Fruit fly (Drosophila melanogaster) whole organism, embryonic: ENCODE results near the gene Kdm5.

ENCODE experiments used
- Adf1 ChIP-seq: fragments of 200-800 bp; sonication (Bioruptor generic); IDR thresholded peaks from 2 replicates; pipeline ENCODE4 v1.3.6; 2022; ENCODE audit warnings: missing biosample characterization, missing genetic modification characterization
- Awh ChIP-seq: fragments of 200-800 bp; sonication (Bioruptor generic); IDR thresholded peaks from 2 replicates; pipeline ENCODE4, ENCODE4 v1.3.6; 2022; ENCODE audit warnings: missing biosample characterization, missing genetic modification characterization
- CG10366 ChIP-seq: fragments of 200-800 bp; sonication (Bioruptor generic); IDR thresholded peaks from 2 replicates; pipeline ENCODE4 v1.3.6; 2022; ENCODE audit warnings: missing biosample characterization, missing genetic modification characterization
- CG10565 ChIP-seq: fragments of 200-800 bp; sonication (Bioruptor generic); optimal IDR thresholded peaks from 3 replicates; lab custom pipeline; 2016; ENCODE audit warnings: missing biosample characterization, mild to moderate bottlenecking, missing genetic modification characterization
- CG11093 ChIP-seq: fragments of 200-800 bp; sonication (Bioruptor generic); IDR thresholded peaks from 3 replicates; pipeline ENCODE4 v1.3.6; 2022; ENCODE audit warnings: missing biosample characterization, missing genetic modification characterization
- CG11723 ChIP-seq: fragments of 200-800 bp; sonication (Bioruptor generic); optimal IDR thresholded peaks from 2 replicates; lab custom pipeline; 2017; ENCODE audit warnings: missing biosample characterization, mild to moderate bottlenecking, missing genetic modification characterization
- CG13624 ChIP-seq: fragments of 200-800 bp; sonication (Bioruptor generic); optimal IDR thresholded peaks from 2 replicates; lab custom pipeline; 2016; ENCODE audit warnings: missing biosample characterization, missing genetic modification characterization
- CG14710 ChIP-seq: fragments of 200-800 bp; sonication (Bioruptor generic); optimal IDR thresholded peaks from 3 replicates; lab custom pipeline; 2019; ENCODE audit warnings: missing biosample characterization, mild to moderate bottlenecking, missing genetic modification characterization, moderate library complexity
- CG1603 ChIP-seq: fragments of 200-800 bp; sonication (Bioruptor generic); optimal IDR thresholded peaks from 2 replicates; lab custom pipeline; 2019; ENCODE audit warnings: missing biosample characterization, mild to moderate bottlenecking, missing genetic modification characterization, moderate library complexity
- CG16779 ChIP-seq: fragments of 200-800 bp; sonication (Bioruptor generic); IDR thresholded peaks from 2 replicates; pipeline ENCODE4 v1.3.6; 2022; ENCODE audit warnings: missing biosample characterization, missing genetic modification characterization
- CG17568 ChIP-seq: fragments of 200-800 bp; sonication (Bioruptor generic); optimal IDR thresholded peaks from 2 replicates; lab custom pipeline; 2018; ENCODE audit warnings: missing biosample characterization, mild to moderate bottlenecking, missing genetic modification characterization, moderate library complexity
- CG1792 ChIP-seq: fragments of 200-800 bp; sonication (Bioruptor generic); optimal IDR thresholded peaks from 2 replicates; lab custom pipeline; 2016; ENCODE audit warnings: missing biosample characterization, missing genetic modification characterization
- CG2199 ChIP-seq: fragments of 200-800 bp; sonication (Bioruptor generic); IDR thresholded peaks from 3 replicates; pipeline ENCODE4 v1.3.6; 2022; ENCODE audit warnings: missing biosample characterization, missing genetic modification characterization
- CG31365 ChIP-seq: fragments of 200-800 bp; sonication (Bioruptor generic); optimal IDR thresholded peaks from 2 replicates; lab custom pipeline; 2018; ENCODE audit warnings: missing biosample characterization, mild to moderate bottlenecking, missing genetic modification characterization
- CG31388 ChIP-seq: fragments of 200-800 bp; sonication (Bioruptor generic); optimal IDR thresholded peaks from 2 replicates; lab custom pipeline; 2016; ENCODE audit warnings: missing biosample characterization, missing genetic modification characterization
- CG3163 ChIP-seq: fragments of 200-800 bp; sonication (Bioruptor generic); optimal IDR thresholded peaks from 3 replicates; lab custom pipeline; 2016; ENCODE audit warnings: missing biosample characterization, missing genetic modification characterization
- CG3281 ChIP-seq: fragments of 200-800 bp; sonication (Bioruptor generic); optimal IDR thresholded peaks from 3 replicates; lab custom pipeline; 2017; ENCODE audit warnings: missing biosample characterization, mild to moderate bottlenecking, missing genetic modification characterization
- CG4424 ChIP-seq: fragments of 200-800 bp; sonication (Bioruptor generic); optimal IDR thresholded peaks from 3 replicates; lab custom pipeline; 2016; ENCODE audit warnings: missing biosample characterization, missing genetic modification characterization
- CG4617 ChIP-seq: fragments of 200-800 bp; sonication (Bioruptor generic); optimal IDR thresholded peaks from 3 replicates; lab custom pipeline; 2016; ENCODE audit warnings: missing biosample characterization, missing genetic modification characterization, borderline replicate concordance
- CG4820 ChIP-seq: fragments of 200-800 bp; sonication (Bioruptor generic); optimal IDR thresholded peaks from 3 replicates; lab custom pipeline; 2016; ENCODE audit warnings: missing biosample characterization, missing genetic modification characterization
- CG6854 ChIP-seq: fragments of 200-800 bp; sonication (Bioruptor generic); optimal IDR thresholded peaks from 3 replicates; lab custom pipeline; 2017; ENCODE audit warnings: missing biosample characterization, mild to moderate bottlenecking, missing genetic modification characterization
- CG8765 ChIP-seq: fragments of 200-800 bp; sonication (Bioruptor generic); IDR thresholded peaks from 2 replicates; pipeline ENCODE4 v1.3.6; 2022; ENCODE audit warnings: missing biosample characterization, missing genetic modification characterization
- CG9797 ChIP-seq: fragments of 200-800 bp; sonication (Bioruptor generic); optimal IDR thresholded peaks from 3 replicates; lab custom pipeline; 2018; ENCODE audit warnings: missing biosample characterization, mild to moderate bottlenecking, missing genetic modification characterization
- CrebB ChIP-seq: fragments of 200-800 bp; sonication (Bioruptor generic); optimal IDR thresholded peaks from 3 replicates; lab custom pipeline; 2018; ENCODE audit warnings: missing biosample characterization, mild to moderate bottlenecking, missing genetic modification characterization
- Dp ChIP-seq: fragments of 200-800 bp; sonication (Bioruptor generic); optimal IDR thresholded peaks from 2 replicates; lab custom pipeline; 2018; ENCODE audit warnings: missing biosample characterization, mild to moderate bottlenecking, missing genetic modification characterization, moderate library complexity
- E2f2 ChIP-seq: fragments of 200-800 bp; sonication (Bioruptor generic); IDR thresholded peaks from 2 replicates; pipeline ENCODE4 v1.3.6; 2022; ENCODE audit warnings: missing biosample characterization, missing genetic modification characterization
- HLH4C ChIP-seq: fragments of 200-800 bp; sonication (Bioruptor generic); IDR thresholded peaks from 3 replicates; pipeline ENCODE4 v1.3.6; 2022; ENCODE audit warnings: missing biosample characterization, missing genetic modification characterization; ENCODE audit not compliant: partially characterized antibody
- Hr3 ChIP-seq: fragments of 200-800 bp; sonication (Bioruptor generic); optimal IDR thresholded peaks from 3 replicates; lab custom pipeline; 2016; ENCODE audit warnings: missing biosample characterization, missing genetic modification characterization
- Jarid2 ChIP-seq: fragments of 200-800 bp; sonication (Bioruptor generic); optimal IDR thresholded peaks from 3 replicates; lab custom pipeline; 2017; ENCODE audit warnings: mild to moderate bottlenecking, missing biosample characterization, missing genetic modification reagents, missing genetic modification characterization
- Lhr ChIP-seq: fragments of 200-800 bp; sonication (Bioruptor generic); optimal IDR thresholded peaks from 3 replicates; lab custom pipeline; 2017; ENCODE audit warnings: mild to moderate bottlenecking, missing biosample characterization, missing genetic modification reagents, missing genetic modification characterization
- Meics ChIP-seq: fragments of 200-800 bp; sonication (Bioruptor generic); optimal IDR thresholded peaks from 2 replicates; lab custom pipeline; 2017; ENCODE audit warnings: missing biosample characterization, mild to moderate bottlenecking, missing genetic modification characterization
- Opbp ChIP-seq: fragments of 200-800 bp; sonication (Bioruptor generic); IDR thresholded peaks from 3 replicates; pipeline ENCODE4 v1.3.6; 2022; ENCODE audit warnings: missing biosample characterization, missing genetic modification characterization; ENCODE audit not compliant: partially characterized antibody
- Rx ChIP-seq: fragments of 200-800 bp; sonication (Bioruptor generic); IDR thresholded peaks from 2 replicates; pipeline ENCODE4 v1.3.6; 2022; ENCODE audit warnings: missing biosample characterization, missing genetic modification characterization
- Sox100B ChIP-seq: fragments of 200-800 bp; sonication (Bioruptor generic); optimal IDR thresholded peaks from 3 replicates; lab custom pipeline; 2018; ENCODE audit warnings: missing biosample characterization, mild to moderate bottlenecking, missing genetic modification characterization
- Ssrp ChIP-seq: fragments of 200-800 bp; sonication (Bioruptor generic); optimal IDR thresholded peaks from 2 replicates; lab custom pipeline; 2018; ENCODE audit warnings: missing biosample characterization, mild to moderate bottlenecking, missing genetic modification characterization, moderate library complexity
- Tbp ChIP-seq: fragments of >200 bp; optimal IDR thresholded peaks from 2 replicates; lab custom pipeline; 2018; ENCODE audit warnings: missing biosample characterization, missing genetic modification characterization
- ap ChIP-seq: fragments of 200-800 bp; sonication (Bioruptor generic); IDR thresholded peaks from 2 replicates; pipeline ENCODE4 v1.3.6; 2022; ENCODE audit warnings: missing biosample characterization, missing genetic modification characterization
- chm ChIP-seq: fragments of 200-800 bp; sonication (Bioruptor generic); IDR thresholded peaks from 2 replicates; pipeline ENCODE4 v1.3.6; 2022; ENCODE audit warnings: missing biosample characterization, missing genetic modification characterization
- cwo ChIP-seq: fragments of 200-800 bp; sonication (Bioruptor generic); optimal IDR thresholded peaks from 3 replicates; lab custom pipeline; 2017; ENCODE audit warnings: missing biosample characterization, missing genetic modification characterization, mild to moderate bottlenecking, moderate library complexity, missing genetic modification reagents
- fu2 ChIP-seq: fragments of 200-800 bp; sonication (Bioruptor generic); optimal IDR thresholded peaks from 2 replicates; lab custom pipeline; 2016; ENCODE audit warnings: missing biosample characterization, missing genetic modification characterization
- gsb ChIP-seq: fragments of 200-800 bp; sonication (Bioruptor generic); IDR thresholded peaks from 2 replicates; pipeline ENCODE4 v1.3.6; 2022; ENCODE audit warnings: missing biosample characterization, missing genetic modification characterization
- hkb ChIP-seq, 2 experiments: fragments of 200-800 bp in 1 of 2; fragments of >200 bp in 1 of 2; sonication (Bioruptor generic) in 1 of 2; IDR thresholded peaks in 1 of 2; optimal IDR thresholded peaks in 1 of 2; 2 replicates each; pipeline versions ENCODE4 v1.3.6 to Lab custom; 2017 to 2022; ENCODE audit warnings: missing biosample characterization in 1 of 2, missing genetic modification characterization in 1 of 2
- ken ChIP-seq: fragments of 200-800 bp; sonication (Bioruptor generic); IDR thresholded peaks from 3 replicates; pipeline ENCODE4 v1.3.6; 2022; ENCODE audit warnings: missing biosample characterization, missing genetic modification characterization
- mam ChIP-seq: fragments of 200-800 bp; sonication (Bioruptor generic); optimal IDR thresholded peaks from 3 replicates; lab custom pipeline; 2016; ENCODE audit warnings: missing biosample characterization, missing genetic modification characterization
- pho ChIP-seq: fragments of 200-800 bp; sonication (Bioruptor generic); optimal IDR thresholded peaks from 2 replicates; lab custom pipeline; 2016; ENCODE audit warnings: missing biosample characterization, missing genetic modification characterization
- sna ChIP-seq: fragments of 200-800 bp; sonication (Bioruptor generic); IDR thresholded peaks from 2 replicates; pipeline ENCODE4 v1.3.6; 2022; ENCODE audit warnings: missing biosample characterization, missing genetic modification characterization; ENCODE audit not compliant: partially characterized antibody
- stwl ChIP-seq: fragments of 200-800 bp; sonication (Bioruptor generic); optimal IDR thresholded peaks from 3 replicates; lab custom pipeline; 2018; ENCODE audit warnings: missing biosample characterization, mild to moderate bottlenecking, missing genetic modification characterization, moderate library complexity
- tap ChIP-seq: fragments of 200-800 bp; optimal IDR thresholded peaks from 3 replicates; lab custom pipeline; 2019; ENCODE audit warnings: missing biosample characterization, mild to moderate bottlenecking, missing genetic modification characterization, moderate library complexity
- tin ChIP-seq: fragments of 200-800 bp; sonication (Bioruptor generic); optimal IDR thresholded peaks from 3 replicates; lab custom pipeline; 2016; ENCODE audit warnings: missing biosample characterization, missing genetic modification characterization
- zfh2 ChIP-seq: fragments of 200-800 bp; sonication (Bioruptor generic); optimal IDR thresholded peaks from 2 replicates; lab custom pipeline; 2016; ENCODE audit warnings: missing biosample characterization, missing genetic modification characterization

The Kdm5 gene

dm6 chr2L:6019352-6020131 lies 20.2 kb upstream of the Kdm5 start, which contains the start of gene H2.0 (continued):
- TF ChIP-seq Dp: no peak
- no peak for TF ChIP-seq sna (GFP tag; lab: Robert Waterston, UW)
- no peak for TF ChIP-seq Tbp
- TF ChIP-seq CG10565 (GFP tag; lab: Kevin White, UChicago): no peak
- TF ChIP-seq stwl (tag; lab: Kevin White, UChicago): no peak
- TF ChIP-seq chm (GFP tag; lab: Robert Waterston, UW): no peak
- no peak for TF ChIP-seq tap (tag; lab: Kevin White, UChicago)
- TF ChIP-seq Meics (GFP tag; lab: Kevin White, UChicago): no peak
- TF ChIP-seq CG8765 (GFP tag; lab: Robert Waterston, UW): no peak
- TF ChIP-seq hkb (optimal IDR thresholded peaks at IDR 0.05; lab: Kevin White, UChicago): no peak
- 0 out of 2 replicates have a peak, but pooled peaks have one; percentile 24 for TF ChIP-seq hkb (GFP tag; IDR thresholded peaks at IDR 0.05; lab: Robert Waterston, UW)
- no peak for TF ChIP-seq Sox100B
- TF ChIP-seq fu2: no peak
- no peak for TF ChIP-seq CG11723 (GFP tag; lab: Kevin White, UChicago)
- no peak for TF ChIP-seq CG10366
- no peak for TF ChIP-seq CG16779
- TF ChIP-seq CG11093 (GFP tag; lab: Robert Waterston, UW): no peak
- no peak for TF ChIP-seq CG6854 (GFP tag; lab: Kevin White, UChicago)
- TF ChIP-seq CG17568 (GFP tag; lab: Kevin White, UChicago): no peak
- TF ChIP-seq Hr3 (GFP tag; lab: Kevin White, UChicago): peak; percentile 8
- TF ChIP-seq Adf1 (GFP tag; lab: Robert Waterston, UW): no peak
- no peak for TF ChIP-seq HLH4C
- no peak for TF ChIP-seq Ssrp (tag; lab: Kevin White, UChicago)
- peak; percentile 57 for TF ChIP-seq CG1603 (tag; lab: Kevin White, UChicago)
- TF ChIP-seq ken (GFP tag; lab: Robert Waterston, UW): no peak
- TF ChIP-seq CG3163 (GFP tag; lab: Kevin White, UChicago): no peak
- TF ChIP-seq CG4424 (GFP tag; lab: Kevin White, UChicago): peak; percentile 46
- no peak for TF ChIP-seq CG31388 (GFP tag; lab: Kevin White, UChicago)
- no peak for TF ChIP-seq CG4617 (GFP tag; lab: Kevin White, UChicago)
- TF ChIP-seq CG3281 (GFP tag; lab: Kevin White, UChicago): no peak
- TF ChIP-seq pho (GFP tag; lab: Kevin White, UChicago): no peak
- no peak for TF ChIP-seq gsb (GFP tag; lab: Robert Waterston, UW)
- TF ChIP-seq CG1792 (GFP tag; lab: Kevin White, UChicago): no peak
- TF ChIP-seq CG9797 (GFP tag; lab: Kevin White, UChicago): no peak
- TF ChIP-seq Lhr: no peak
- TF ChIP-seq Jarid2 (GFP tag; lab: Kevin White, UChicago): no peak
- no peak for TF ChIP-seq CG13624 (GFP tag; lab: Kevin White, UChicago)
- peak; percentile 30 for TF ChIP-seq CG4820 (GFP tag; lab: Kevin White, UChicago)
- TF ChIP-seq E2f2 (GFP tag; lab: Robert Waterston, UW): no peak
- peak; percentile 46 for TF ChIP-seq CG14710 (tag; lab: Kevin White, UChicago)
- TF ChIP-seq Opbp (GFP tag; lab: Robert Waterston, UW): no peak
- peak; percentile 53 for TF ChIP-seq Awh (GFP tag; lab: Robert Waterston, UW)
- TF ChIP-seq ap (GFP tag; lab: Robert Waterston, UW): no peak
- no peak for TF ChIP-seq CG2199 (GFP tag; lab: Robert Waterston, UW)
- no peak for TF ChIP-seq cwo (GFP tag; lab: Kevin White, UChicago)
- no peak for TF ChIP-seq Rx (GFP tag; lab: Robert Waterston, UW)
- TF ChIP-seq CG31365 (tag; lab: Kevin White, UChicago): no peak
- peak; percentile 10 for TF ChIP-seq tin (GFP tag; lab: Kevin White, UChicago)
- no peak for TF ChIP-seq zfh2 (GFP tag; lab: Kevin White, UChicago)
- no peak for TF ChIP-seq CrebB (tag; lab: Kevin White, UChicago)
- no peak for TF ChIP-seq mam (GFP tag; lab: Kevin White, UChicago)
